Fruit fly (Drosophila melanogaster): ENCODE data around the gene CG17270.

The CG17270 gene

DNA sequence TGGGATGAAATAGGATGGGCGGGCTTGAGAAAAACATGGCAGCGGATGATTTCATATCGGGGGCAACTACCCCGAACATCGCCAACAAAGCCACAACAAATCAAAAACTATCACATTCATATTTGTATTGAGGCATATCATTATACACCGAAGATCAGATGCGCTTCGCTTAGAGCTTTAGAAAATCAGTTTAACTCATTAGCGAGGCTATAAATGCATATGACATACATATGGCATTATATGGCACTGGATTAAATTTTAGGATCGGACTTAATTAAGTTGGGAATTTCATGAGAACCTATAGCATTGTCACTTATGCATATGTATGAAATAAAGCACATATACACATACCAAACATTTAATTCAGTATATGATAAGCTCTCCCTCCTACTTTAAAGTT, 27.6 kb upstream of the CG17270 start:
- TF ChIP-seq svp (GFP tag) = no peak
- TF ChIP-seq CG3919 (GFP tag; optimal IDR thresholded peaks at IDR 0.05) = no peak
- no peak for TF ChIP-seq lz (GFP tag; optimal IDR thresholded peaks at IDR 0.05)
- no peak for TF ChIP-seq Eip75B (GFP tag; optimal IDR thresholded peaks at IDR 0.05)
- TF ChIP-seq ss (GFP tag; optimal IDR thresholded peaks at IDR 0.05) = no peak
- no peak for TF ChIP-seq fd59A (GFP tag; optimal IDR thresholded peaks at IDR 0.05)
- no peak for TF ChIP-seq fkh (GFP tag; optimal IDR thresholded peaks at IDR 0.05)
- no peak for TF ChIP-seq CG34406 (GFP tag; optimal IDR thresholded peaks at IDR 0.05)

DNA sequence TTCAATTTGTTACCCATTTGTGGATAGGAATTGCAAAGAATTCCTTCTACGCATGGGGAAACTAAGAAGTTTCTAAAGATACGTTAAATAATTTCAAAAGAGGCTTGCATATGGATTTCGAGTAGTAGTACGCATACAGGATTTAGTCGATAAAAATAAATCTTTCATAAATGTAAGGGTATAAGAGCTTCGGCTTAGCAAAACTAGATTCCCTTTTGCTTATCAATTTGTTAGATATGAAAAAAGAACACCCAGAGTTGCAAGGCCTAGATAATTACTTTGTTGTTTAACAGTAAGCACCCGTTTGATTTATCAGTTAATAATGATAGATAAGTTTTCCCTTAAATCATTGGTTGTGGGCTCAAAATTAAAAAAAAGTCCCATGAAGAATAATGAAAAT, 26.8 kb upstream of the CG17270 start:
- no peak for TF ChIP-seq net (GFP tag; optimal IDR thresholded peaks at IDR 0.05)
- no peak for TF ChIP-seq esn (GFP tag; optimal IDR thresholded peaks at IDR 0.05)
- TF ChIP-seq CG11902 (GFP tag; optimal IDR thresholded peaks at IDR 0.05) = no peak
- no peak for TF ChIP-seq salr (GFP tag; optimal IDR thresholded peaks at IDR 0.05)
- no peak for TF ChIP-seq topi (GFP tag; optimal IDR thresholded peaks at IDR 0.05)
- no peak for TF ChIP-seq Sox14 (GFP tag; optimal IDR thresholded peaks at IDR 0.05)
- TF ChIP-seq Hr4 (GFP tag; optimal IDR thresholded peaks at IDR 0.05) = no peak
- no peak for TF ChIP-seq CG3919 (GFP tag; optimal IDR thresholded peaks at IDR 0.05)
- TF ChIP-seq CG6792 (GFP tag; optimal IDR thresholded peaks at IDR 0.05) = no peak

DNA sequence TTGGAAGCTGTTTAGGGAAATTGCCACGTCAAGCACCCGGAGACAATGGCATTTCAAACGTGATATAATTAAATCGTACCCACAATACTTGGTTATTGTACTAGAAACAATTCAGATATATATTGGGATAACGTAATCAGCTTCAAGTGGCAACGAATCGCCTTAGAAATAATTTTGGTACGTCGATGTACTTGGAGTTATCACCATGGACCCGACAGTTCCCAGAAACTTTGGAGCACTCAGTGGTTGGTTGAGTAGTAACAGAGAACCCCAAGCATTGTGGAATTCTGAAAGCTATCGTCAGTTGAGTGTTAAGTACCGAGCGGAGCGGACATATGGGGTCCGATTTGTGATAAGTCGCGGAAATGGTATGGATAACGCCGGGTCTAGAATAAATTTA, 23.1 kb upstream of the CG17270 start, which contains the start of gene CG15695:
Gene CG15695, plus strand, starts transcription at position 301 of the 400 bp plus-strand sequence.
- TF ChIP-seq CG7368 (GFP tag; optimal IDR thresholded peaks at IDR 0.05) (no peak), CG6854 (GFP tag; optimal IDR thresholded peaks at IDR 0.05) (no peak)

DNA sequence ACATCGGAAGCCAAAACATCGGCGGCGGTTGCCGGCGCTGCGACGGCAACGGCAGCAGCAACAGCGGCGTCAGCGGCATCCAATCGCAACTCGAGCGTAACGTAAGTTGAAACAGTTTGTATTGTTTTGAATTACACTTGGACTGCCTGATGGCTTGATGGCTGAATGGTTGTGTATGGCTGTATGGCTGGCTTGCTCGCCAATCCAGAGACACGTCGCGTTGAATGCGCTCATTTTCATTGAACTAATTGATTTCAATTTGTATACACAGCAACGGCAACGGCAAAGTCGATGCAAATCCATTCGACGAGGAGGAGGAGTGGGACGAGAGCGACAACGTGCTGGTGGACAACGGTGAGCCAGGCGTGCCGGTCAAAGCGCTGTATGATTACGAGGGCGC, 20.1 kb upstream of the CG17270 start:
- TF ChIP-seq eg (GFP tag; IDR thresholded peaks at IDR 0.05) = 0 out of 3 replicates have a peak, but pooled peaks have one; percentile 26
- no peak for TF ChIP-seq CG11902 (GFP tag; optimal IDR thresholded peaks at IDR 0.05)

DNA sequence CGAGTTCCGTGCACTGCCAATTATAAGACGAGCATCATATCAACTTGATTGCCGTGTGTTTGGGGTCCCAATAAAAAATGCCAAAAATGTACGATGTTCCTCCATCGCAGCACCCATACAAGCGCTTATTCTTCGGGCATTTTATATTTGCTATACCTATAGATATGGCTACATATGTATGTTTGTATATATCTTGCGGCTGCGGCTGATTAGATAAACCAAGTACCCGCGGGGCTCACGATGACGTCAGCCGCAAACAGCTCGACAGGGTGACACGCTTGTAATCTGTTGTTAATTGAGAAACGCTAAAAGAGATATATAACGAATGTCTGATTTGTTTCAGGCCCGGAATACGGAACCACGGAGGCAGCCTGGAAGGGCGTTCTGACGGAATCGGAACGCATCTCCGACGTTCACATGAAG, 18.5 kb upstream of the CG17270 start:
- TF ChIP-seq CG15336 (GFP tag; IDR thresholded peaks at IDR 0.05) (no peak), Hr4 (GFP tag; optimal IDR thresholded peaks at IDR 0.05) (no peak), esn (GFP tag; optimal IDR thresholded peaks at IDR 0.05) (peak; percentile 4), CG11902 (GFP tag; optimal IDR thresholded peaks at IDR 0.05) (peak; percentile 52), Eip78C (GFP tag) (peak; percentile 67), Eip75B (GFP tag; optimal IDR thresholded peaks at IDR 0.05) (no peak), fkh (GFP tag; optimal IDR thresholded peaks at IDR 0.05) (peak; percentile 57), svp (GFP tag) (peak; percentile 58), CG8632 (GFP tag; optimal IDR thresholded peaks at IDR 0.05) (no peak), Ets96B (tag; optimal IDR thresholded peaks at IDR 0.05) (no peak), vri (GFP tag; optimal IDR thresholded peaks at IDR 0.05) (peak; percentile 64), CG31627 (GFP tag; optimal IDR thresholded peaks at IDR 0.05) (no peak)

DNA sequence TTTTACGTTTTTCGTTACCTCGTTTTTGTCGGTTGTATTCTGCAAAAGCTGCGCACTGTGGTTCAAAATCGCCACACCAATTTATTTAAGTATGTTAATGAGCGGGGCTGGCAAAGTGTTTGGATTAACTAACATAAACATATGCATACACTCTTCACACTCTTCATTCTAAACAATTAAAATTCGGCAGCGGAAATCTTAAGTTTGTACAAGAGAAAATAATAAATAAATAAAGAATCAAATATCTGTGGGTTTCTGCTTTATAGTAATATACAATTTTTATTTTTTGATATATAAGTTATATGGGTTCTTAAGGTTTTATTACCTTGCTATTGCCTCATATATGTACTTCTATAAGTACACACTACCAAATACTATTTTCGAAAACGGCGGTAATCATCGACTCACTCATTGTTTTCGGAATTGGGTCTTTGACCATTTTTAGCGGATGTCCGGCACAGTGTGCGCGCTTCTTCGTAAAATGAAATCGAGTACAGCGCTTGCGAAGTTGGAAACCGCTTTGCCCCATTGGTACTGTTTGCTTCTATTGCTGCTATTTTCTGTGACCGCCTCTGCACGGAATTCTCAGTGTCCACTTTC, 17.6 kb upstream of the CG17270 start:
- TF ChIP-seq CG16779 (tag; optimal IDR thresholded peaks at IDR 0.05) (peak; percentile 27), CG6792 (GFP tag; optimal IDR thresholded peaks at IDR 0.05) (no peak), Sox15 (GFP tag; optimal IDR thresholded peaks at IDR 0.05) (no peak), CG32006 (GFP tag; optimal IDR thresholded peaks at IDR 0.05) (peak; percentile 83), pdm3 (GFP tag; optimal IDR thresholded peaks at IDR 0.05) (peak; percentile 12), Eip78C (GFP tag) (peak; percentile 81), lz (GFP tag; optimal IDR thresholded peaks at IDR 0.05) (no peak), Blimp-1 (GFP tag; optimal IDR thresholded peaks at IDR 0.05) (no peak), CG31627 (GFP tag; optimal IDR thresholded peaks at IDR 0.05) (no peak), dsx (GFP tag; optimal IDR thresholded peaks at IDR 0.05; ENCODE audit: poor library complexity, severe bottlenecking) (no peak), net (GFP tag; optimal IDR thresholded peaks at IDR 0.05) (peak; percentile 5), Eip93F (GFP tag; optimal IDR thresholded peaks at IDR 0.05) (no peak), Hr39 (GFP tag; optimal IDR thresholded peaks at IDR 0.05) (no peak), Hr4 (GFP tag; optimal IDR thresholded peaks at IDR 0.05) (peak; percentile 49), Sox14 (GFP tag; optimal IDR thresholded peaks at IDR 0.05) (no peak), CG6163 (GFP tag; IDR thresholded peaks at IDR 0.05) (no peak), CG11294 (GFP tag; IDR thresholded peaks at IDR 0.05) (no peak), CG6854 (GFP tag; optimal IDR thresholded peaks at IDR 0.05) (no peak), ss (GFP tag; optimal IDR thresholded peaks at IDR 0.05) (no peak), topi (GFP tag; optimal IDR thresholded peaks at IDR 0.05) (peak; percentile 4), CG3919 (GFP tag; optimal IDR thresholded peaks at IDR 0.05) (peak; percentile 27), vri (GFP tag; optimal IDR thresholded peaks at IDR 0.05) (no peak), CG9139 (GFP tag; optimal IDR thresholded peaks at IDR 0.05) (no peak), svp (GFP tag) (peak; percentile 75), spab (GFP tag; optimal IDR thresholded peaks at IDR 0.05) (peak; percentile 13), CG8319 (GFP tag; optimal IDR thresholded peaks at IDR 0.05) (no peak), esn (GFP tag; optimal IDR thresholded peaks at IDR 0.05) (no peak), CG6276 (GFP tag; optimal IDR thresholded peaks at IDR 0.05) (peak; percentile 49)
